Fruit fly (Drosophila melanogaster): ENCODE measurements around the gene Ir62a.

Ir62a gene

DNA sequence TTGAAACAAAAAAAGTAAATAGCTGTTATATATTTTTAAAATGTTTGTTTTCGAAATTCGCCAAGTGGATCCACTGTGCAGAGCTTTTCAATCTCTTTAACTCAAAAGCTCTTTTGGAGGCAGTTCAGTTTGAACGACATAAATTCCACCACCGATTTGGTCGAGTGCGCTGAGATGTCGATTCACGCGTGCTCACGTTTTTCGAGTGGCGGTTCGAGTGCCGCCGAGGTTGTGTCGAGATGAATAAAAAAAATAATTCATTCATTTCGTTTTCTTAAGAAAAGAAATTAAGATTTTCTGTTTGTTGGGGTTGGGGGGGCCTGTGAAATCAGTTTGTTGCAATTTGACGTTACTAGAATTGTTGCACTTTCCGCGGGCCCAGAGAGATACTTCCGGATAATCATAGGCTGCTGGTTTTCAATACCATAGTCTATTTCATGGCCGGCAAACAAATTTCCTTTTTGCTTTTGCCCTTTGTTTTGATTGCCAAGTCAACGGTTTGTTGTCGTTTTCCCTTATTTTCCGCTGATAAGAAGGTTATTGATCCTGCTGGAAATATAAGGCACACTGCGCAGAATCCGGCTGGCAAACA is 42.4 kb downstream of the Ir62a start (continued):
- TF ChIP-seq Trl (optimal IDR thresholded peaks at IDR 0.05): no peak
- TF ChIP-seq Trl (GFP tag; optimal IDR thresholded peaks at IDR 0.05): no peak
- no peak for TF ChIP-seq fd96Cb (tag; optimal IDR thresholded peaks at IDR 0.05)
- TF ChIP-seq Xbp1 (GFP tag; optimal IDR thresholded peaks at IDR 0.05): no peak
- TF ChIP-seq CG3726 (GFP tag; IDR thresholded peaks at IDR 0.05): no peak
- no peak for TF ChIP-seq Dip2 (GFP tag; IDR thresholded peaks at IDR 0.05)
- no peak for TF ChIP-seq Sry-δ (GFP tag; optimal IDR thresholded peaks at IDR 0.05)
- TF ChIP-seq ATbp (GFP tag; optimal IDR thresholded peaks at IDR 0.05): no peak
- no peak for TF ChIP-seq Fer3 (tag; optimal IDR thresholded peaks at IDR 0.05)
- no peak for TF ChIP-seq CG8290 (GFP tag; optimal IDR thresholded peaks at IDR 0.05)
- TF ChIP-seq CG8290 (tag; optimal IDR thresholded peaks at IDR 0.05): peak in 1 of 2 experiments; percentile 52
- peak; percentile 1 for TF ChIP-seq CG3163 (GFP tag; optimal IDR thresholded peaks at IDR 0.05)
- no peak for TF ChIP-seq E2f1 (GFP tag; IDR thresholded peaks at IDR 0.05)
- TF ChIP-seq trh (GFP tag; optimal IDR thresholded peaks at IDR 0.05): no peak
- TF ChIP-seq CG14860 (GFP tag; IDR thresholded peaks at IDR 0.05; ENCODE audit: partially characterized antibody): peak; percentile 71
- TF ChIP-seq chinmo (GFP tag; IDR thresholded peaks at IDR 0.05; ENCODE audit: partially characterized antibody): peak; percentile 98
- no peak for TF ChIP-seq CG13123 (GFP tag; optimal IDR thresholded peaks at IDR 0.05)
- no peak for TF ChIP-seq CG33557 (GFP tag; optimal IDR thresholded peaks at IDR 0.05)
- no peak for TF ChIP-seq az2 (GFP tag; optimal IDR thresholded peaks at IDR 0.05)
- TF ChIP-seq Poxn (GFP tag; IDR thresholded peaks at IDR 0.05): no peak
- peak; percentile 38; the same call in 1 of the 3 replicates for TF ChIP-seq row (GFP tag; IDR thresholded peaks at IDR 0.05)
- TF ChIP-seq ftz-f1 (GFP tag; optimal IDR thresholded peaks at IDR 0.05): peak; percentile 41
- no peak for TF ChIP-seq tll (GFP tag; optimal IDR thresholded peaks at IDR 0.05)
- TF ChIP-seq CG10654 (GFP tag; optimal IDR thresholded peaks at IDR 0.05): no peak
- TF ChIP-seq Doc3 (GFP tag; IDR thresholded peaks at IDR 0.05; ENCODE audit: partially characterized antibody): 0 out of 3 replicates have a peak, but pooled peaks have one; percentile 43
- no peak for TF ChIP-seq CG2678 (tag; optimal IDR thresholded peaks at IDR 0.05)
- no peak for TF ChIP-seq CG12071 (GFP tag; optimal IDR thresholded peaks at IDR 0.05)
- TF ChIP-seq Hsf (GFP tag; optimal IDR thresholded peaks at IDR 0.05): no peak
- no peak for TF ChIP-seq crp (GFP tag; optimal IDR thresholded peaks at IDR 0.05)
- no peak for TF ChIP-seq CG8924 (tag; optimal IDR thresholded peaks at IDR 0.05)
- TF ChIP-seq CG3065 (GFP tag; optimal IDR thresholded peaks at IDR 0.05): no peak
- no peak for TF ChIP-seq otp (GFP tag; IDR thresholded peaks at IDR 0.05)
- no peak for TF ChIP-seq ind (GFP tag; optimal IDR thresholded peaks at IDR 0.05)
- no peak for TF ChIP-seq esg (GFP tag; conservative IDR thresholded peaks at IDR 0.05)
- peak; percentile 69 for TF ChIP-seq CG13287 (GFP tag; IDR thresholded peaks at IDR 0.05; ENCODE audit: partially characterized antibody)
- TF ChIP-seq Doc2 (GFP tag; IDR thresholded peaks at IDR 0.05): no peak
- no peak for TF ChIP-seq sens-2 (GFP tag; IDR thresholded peaks at IDR 0.05)
- no peak for TF ChIP-seq gce (GFP tag; IDR thresholded peaks at IDR 0.05)
- TF ChIP-seq CG31441 (GFP tag; IDR thresholded peaks at IDR 0.05): no peak
- no peak for TF ChIP-seq maf-S (GFP tag; optimal IDR thresholded peaks at IDR 0.05)
- no peak for TF ChIP-seq corto (GFP tag; optimal IDR thresholded peaks at IDR 0.05)
- no peak for TF ChIP-seq Aef1 (GFP tag; IDR thresholded peaks at IDR 0.05)
- TF ChIP-seq CG43689 (GFP tag; IDR thresholded peaks at IDR 0.05): no peak
- TF ChIP-seq bowl (GFP tag; IDR thresholded peaks at IDR 0.05): no peak
- no peak for TF ChIP-seq CG1602 (GFP tag; optimal IDR thresholded peaks at IDR 0.05)
- TF ChIP-seq CG4730 (GFP tag; IDR thresholded peaks at IDR 0.05): no peak
- TF ChIP-seq CG13296 (GFP tag; optimal IDR thresholded peaks at IDR 0.05): peak; percentile 29
- TF ChIP-seq CG9817 (tag; optimal IDR thresholded peaks at IDR 0.05): no peak
- TF ChIP-seq BtbVII (GFP tag; optimal IDR thresholded peaks at IDR 0.05): no peak
- peak; percentile 14 for TF ChIP-seq PHDP (tag; optimal IDR thresholded peaks at IDR 0.05)
- TF ChIP-seq CG9876 (GFP tag; optimal IDR thresholded peaks at IDR 0.05): no peak
